Fruit fly (Drosophila melanogaster) whole organism, embryonic: ENCODE measurements around the gene CG4757.

Experiments used
- Aef1 ChIP-seq: fragments of 200-800 bp; sonication (Bioruptor generic); IDR thresholded peaks from 3 replicates; pipeline ENCODE4 v1.3.6; 2022; ENCODE audit warnings: missing biosample characterization, missing genetic modification characterization
- Atf-2 ChIP-seq: fragments of 200-800 bp; sonication (Bioruptor generic); optimal IDR thresholded peaks from 2 replicates; lab custom pipeline; 2016; ENCODE audit warnings: missing biosample characterization, missing genetic modification characterization
- BEAF-32 ChIP-seq: fragments of 200-800 bp; sonication (Bioruptor generic); optimal IDR thresholded peaks from 3 replicates; lab custom pipeline; 2017; ENCODE audit warnings: missing biosample characterization, missing genetic modification characterization, mild to moderate bottlenecking, moderate library complexity, missing genetic modification reagents
- CG10147 ChIP-seq: fragments of 200-800 bp; sonication (Bioruptor generic); optimal IDR thresholded peaks from 2 replicates; lab custom pipeline; 2019; ENCODE audit warnings: missing biosample characterization, mild to moderate bottlenecking, missing genetic modification characterization, moderate library complexity
- CG12236 ChIP-seq: fragments of 200-800 bp; sonication (Bioruptor generic); optimal IDR thresholded peaks from 2 replicates; lab custom pipeline; 2016; ENCODE audit warnings: missing biosample characterization, missing genetic modification characterization
- CG13123 ChIP-seq: fragments of 200-800 bp; sonication (Bioruptor generic); optimal IDR thresholded peaks from 2 replicates; lab custom pipeline; 2016; ENCODE audit warnings: missing biosample characterization, missing genetic modification characterization
- CG16815 ChIP-seq: fragments of 200-800 bp; sonication (Bioruptor generic); optimal IDR thresholded peaks from 3 replicates; lab custom pipeline; 2017; ENCODE audit warnings: missing biosample characterization, mild to moderate bottlenecking, missing genetic modification characterization
- CG17802 ChIP-seq: fragments of 200-800 bp; sonication (Bioruptor generic); optimal IDR thresholded peaks from 2 replicates; lab custom pipeline; 2018; ENCODE audit warnings: missing biosample characterization, mild to moderate bottlenecking, missing genetic modification characterization, moderate library complexity
- CG18476 ChIP-seq: fragments of 200-800 bp; sonication (Bioruptor generic); optimal IDR thresholded peaks from 2 replicates; lab custom pipeline; 2016; ENCODE audit warnings: missing biosample characterization, mild to moderate bottlenecking, missing genetic modification characterization
- CG18619 ChIP-seq: fragments of 200-800 bp; sonication (Bioruptor generic); optimal IDR thresholded peaks from 3 replicates; lab custom pipeline; 2017; ENCODE audit warnings: missing biosample characterization, mild to moderate bottlenecking, missing genetic modification characterization
- CG2120 ChIP-seq: fragments of 200-800 bp; sonication (Bioruptor generic); optimal IDR thresholded peaks from 3 replicates; lab custom pipeline; 2016; ENCODE audit warnings: missing biosample characterization, missing genetic modification characterization
- CG32767 ChIP-seq: fragments of 200-800 bp; sonication (Bioruptor generic); IDR thresholded peaks from 2 replicates; pipeline ENCODE4 v1.3.6; 2022; ENCODE audit warnings: missing biosample characterization, missing genetic modification characterization
- CG32772 ChIP-seq: fragments of 200-800 bp; sonication (Bioruptor generic); IDR thresholded peaks from 2 replicates; pipeline ENCODE4 v1.3.6; 2022; ENCODE audit warnings: missing biosample characterization, missing genetic modification characterization
- CG3281 ChIP-seq: fragments of 200-800 bp; sonication (Bioruptor generic); optimal IDR thresholded peaks from 3 replicates; lab custom pipeline; 2017; ENCODE audit warnings: missing biosample characterization, mild to moderate bottlenecking, missing genetic modification characterization
- CG34376 ChIP-seq: fragments of 200-800 bp; sonication (Bioruptor generic); optimal IDR thresholded peaks from 2 replicates; lab custom pipeline; 2018; ENCODE audit warnings: missing biosample characterization, mild to moderate bottlenecking, missing genetic modification characterization
- CG4820 ChIP-seq: fragments of 200-800 bp; sonication (Bioruptor generic); optimal IDR thresholded peaks from 3 replicates; lab custom pipeline; 2016; ENCODE audit warnings: missing biosample characterization, missing genetic modification characterization
- CG6272 ChIP-seq: fragments of 200-800 bp; sonication (Bioruptor generic); IDR thresholded peaks from 2 replicates; pipeline ENCODE4 v1.3.6; 2022; ENCODE audit warnings: missing biosample characterization, missing genetic modification characterization
- CG8388 ChIP-seq: fragments of 200-800 bp; sonication (Bioruptor generic); optimal IDR thresholded peaks from 2 replicates; lab custom pipeline; 2019; ENCODE audit warnings: missing biosample characterization, mild to moderate bottlenecking, missing genetic modification characterization, moderate library complexity
- CG9609 ChIP-seq: fragments of 200-800 bp; sonication (Bioruptor generic); optimal IDR thresholded peaks from 3 replicates; lab custom pipeline; 2016; ENCODE audit warnings: missing biosample characterization, missing genetic modification characterization
- Dref ChIP-seq: fragments of 200-800 bp; sonication (Bioruptor generic); IDR thresholded peaks from 2 replicates; pipeline ENCODE4 v1.3.6; 2022; ENCODE audit warnings: missing biosample characterization, missing genetic modification characterization
- HmgZ ChIP-seq: fragments of 200-800 bp; sonication (Bioruptor generic); optimal IDR thresholded peaks from 2 replicates; lab custom pipeline; 2018; ENCODE audit warnings: missing biosample characterization, mild to moderate bottlenecking, missing genetic modification characterization
- Med ChIP-seq: fragments of 200-800 bp; sonication (Bioruptor generic); peaks from one replicate; lab custom pipeline; 2016; ENCODE audit warnings: missing biosample characterization, missing genetic modification characterization, mild to moderate bottlenecking, inconsistent platforms, moderate library complexity
- Opbp ChIP-seq: fragments of 200-800 bp; sonication (Bioruptor generic); IDR thresholded peaks from 3 replicates; pipeline ENCODE4 v1.3.6; 2022; ENCODE audit warnings: missing biosample characterization, missing genetic modification characterization; ENCODE audit not compliant: partially characterized antibody
- PHDP ChIP-seq: fragments of 200-800 bp; sonication (Bioruptor generic); optimal IDR thresholded peaks from 3 replicates; lab custom pipeline; 2018; ENCODE audit warnings: missing biosample characterization, mild to moderate bottlenecking, missing genetic modification characterization, moderate library complexity
- Ravus ChIP-seq: fragments of 200-800 bp; sonication (Bioruptor generic); IDR thresholded peaks from 2 replicates; pipeline ENCODE4 v1.3.6; 2022; ENCODE audit warnings: missing biosample characterization, missing genetic modification characterization
- Trl ChIP-seq, 3 experiments: fragments of >200 bp in 2 of 3; fragments of 200-800 bp in 1 of 3; sonication (Bioruptor generic) in 1 of 3; optimal IDR thresholded peaks; 2 replicates in 1 of 3; 3 replicates in 2 of 3; lab custom pipeline; 2016 to 2017; ENCODE audit warnings: missing biosample characterization in 1 of 3, missing genetic modification characterization in 1 of 3
- YL-1 ChIP-seq: fragments of 200-800 bp; sonication (Bioruptor generic); optimal IDR thresholded peaks from 3 replicates; lab custom pipeline; 2017; ENCODE audit warnings: missing biosample characterization, mild to moderate bottlenecking, missing genetic modification characterization
- ap ChIP-seq: fragments of 200-800 bp; sonication (Bioruptor generic); IDR thresholded peaks from 2 replicates; pipeline ENCODE4 v1.3.6; 2022; ENCODE audit warnings: missing biosample characterization, missing genetic modification characterization
- ci ChIP-seq: fragments of 200-800 bp; sonication (Bioruptor generic); IDR thresholded peaks from 3 replicates; pipeline ENCODE4 v1.3.6; 2022; ENCODE audit warnings: missing biosample characterization, missing genetic modification characterization
- dan ChIP-seq: fragments of 200-800 bp; sonication (Bioruptor generic); IDR thresholded peaks from 2 replicates; pipeline ENCODE4 v1.3.6; 2022; ENCODE audit warnings: missing biosample characterization, missing genetic modification characterization
- ems ChIP-seq: fragments of 200-800 bp; sonication (Bioruptor generic); optimal IDR thresholded peaks from 3 replicates; lab custom pipeline; 2016; ENCODE audit warnings: missing biosample characterization, missing genetic modification characterization
- exex ChIP-seq: fragments of 200-800 bp; sonication (Bioruptor generic); optimal IDR thresholded peaks from 4 replicates; lab custom pipeline; 2018; ENCODE audit warnings: missing biosample characterization, mild to moderate bottlenecking, missing genetic modification characterization, moderate library complexity
- grn ChIP-seq: fragments of 200-800 bp; sonication (Bioruptor generic); optimal IDR thresholded peaks from 3 replicates; lab custom pipeline; 2017; ENCODE audit warnings: missing biosample characterization, missing genetic modification characterization
- gro ChIP-seq: fragments of 200-800 bp; sonication (Bioruptor generic); optimal IDR thresholded peaks from 2 replicates; lab custom pipeline; 2016; ENCODE audit warnings: missing biosample characterization, missing genetic modification characterization
- kni ChIP-seq: fragments of 200-800 bp; sonication (Bioruptor generic); optimal IDR thresholded peaks from 3 replicates; lab custom pipeline; 2017; ENCODE audit warnings: mild to moderate bottlenecking, missing biosample characterization, missing genetic modification reagents, missing genetic modification characterization
- lab ChIP-seq: fragments of 200-800 bp; sonication (Bioruptor generic); optimal IDR thresholded peaks from 3 replicates; lab custom pipeline; 2017; ENCODE audit warnings: missing biosample characterization, missing genetic modification characterization, mild to moderate bottlenecking, moderate library complexity, missing genetic modification reagents
- mirr ChIP-seq: fragments of 200-800 bp; sonication (Bioruptor generic); optimal IDR thresholded peaks from 3 replicates; lab custom pipeline; 2018; ENCODE audit warnings: missing biosample characterization, mild to moderate bottlenecking, missing genetic modification characterization
- nerfin-2 ChIP-seq: fragments of 200-800 bp; sonication (Bioruptor generic); IDR thresholded peaks from 2 replicates; pipeline ENCODE4 v1.3.6; 2022; ENCODE audit warnings: missing biosample characterization, missing genetic modification characterization; ENCODE audit not compliant: partially characterized antibody
- otp ChIP-seq: fragments of 200-800 bp; sonication (Bioruptor generic); IDR thresholded peaks from 3 replicates; pipeline ENCODE4, ENCODE4 v1.3.6; 2022; ENCODE audit warnings: missing biosample characterization, missing genetic modification characterization
- p53 ChIP-seq: fragments of 200-800 bp; sonication (Bioruptor generic); optimal IDR thresholded peaks from 2 replicates; lab custom pipeline; 2016; ENCODE audit warnings: missing biosample characterization, missing genetic modification characterization
- sima ChIP-seq: fragments of 200-800 bp; sonication (Bioruptor generic); optimal IDR thresholded peaks from 2 replicates; lab custom pipeline; 2016; ENCODE audit warnings: missing biosample characterization, missing genetic modification characterization
- slou ChIP-seq: fragments of 200-800 bp; sonication (Bioruptor generic); optimal IDR thresholded peaks from 3 replicates; lab custom pipeline; 2016; ENCODE audit warnings: missing biosample characterization, missing genetic modification characterization
- sna ChIP-seq: fragments of 200-800 bp; sonication (Bioruptor generic); IDR thresholded peaks from 2 replicates; pipeline ENCODE4 v1.3.6; 2022; ENCODE audit warnings: missing biosample characterization, missing genetic modification characterization; ENCODE audit not compliant: partially characterized antibody
- sug ChIP-seq: fragments of 200-800 bp; optimal IDR thresholded peaks from 2 replicates; lab custom pipeline; 2019; ENCODE audit warnings: missing biosample characterization, mild to moderate bottlenecking, missing genetic modification characterization, moderate library complexity
- toy ChIP-seq: fragments of 200-800 bp; sonication (Bioruptor generic); IDR thresholded peaks from 2 replicates; pipeline ENCODE4 v1.3.6; 2022; ENCODE audit warnings: missing biosample characterization, missing genetic modification characterization
- zfh1 ChIP-seq: fragments of 200-800 bp; sonication (Bioruptor generic); IDR thresholded peaks from 3 replicates; pipeline ENCODE4 v1.3.6; 2022; ENCODE audit warnings: missing biosample characterization, missing genetic modification characterization
- zfh2 ChIP-seq: fragments of 200-800 bp; sonication (Bioruptor generic); optimal IDR thresholded peaks from 2 replicates; lab custom pipeline; 2016; ENCODE audit warnings: missing biosample characterization, missing genetic modification characterization

CG4757 gene

DNA sequence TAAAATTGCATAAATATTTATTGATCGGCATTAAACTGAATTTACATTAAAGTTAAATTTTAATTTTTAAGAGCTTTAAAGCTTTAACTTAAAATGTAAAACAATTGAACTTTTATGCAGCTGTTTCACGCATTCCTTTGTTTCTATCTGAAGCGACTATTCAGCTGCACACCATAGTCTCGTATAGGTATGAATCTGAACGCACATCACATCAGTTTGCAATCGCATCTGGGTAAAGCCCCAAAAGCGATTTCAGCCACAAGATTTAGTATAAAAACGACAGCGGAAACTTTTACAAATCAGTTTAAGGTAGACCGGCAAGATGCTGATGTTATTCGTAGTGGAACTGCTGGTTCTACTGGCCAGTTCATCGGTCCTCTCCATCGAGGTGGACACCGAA lies at the start of gene CG4757:
Gene CG4757, plus strand, starts transcription at position 301 of the 400 bp plus-strand sequence.
- TF ChIP-seq nerfin-2 (GFP tag; lab: Robert Waterston, UW) (no peak), CG9609 (GFP tag; lab: Kevin White, UChicago) (no peak), Aef1 (GFP tag; lab: Robert Waterston, UW) (no peak), otp (GFP tag; lab: Robert Waterston, UW) (no peak), Dref (GFP tag; lab: Robert Waterston, UW) (no peak), CG10147 (no peak), CG12236 (GFP tag; lab: Kevin White, UChicago) (no peak), ems (GFP tag; lab: Kevin White, UChicago) (no peak), p53 (no peak), PHDP (tag; lab: Kevin White, UChicago) (no peak), CG16815 (GFP tag; lab: Kevin White, UChicago) (no peak), sna (GFP tag; lab: Robert Waterston, UW) (no peak), Ravus (GFP tag; lab: Robert Waterston, UW) (no peak), zfh2 (GFP tag; lab: Kevin White, UChicago) (no peak)
- TF ChIP-seq, all 482 proteins: peak for 0

DNA sequence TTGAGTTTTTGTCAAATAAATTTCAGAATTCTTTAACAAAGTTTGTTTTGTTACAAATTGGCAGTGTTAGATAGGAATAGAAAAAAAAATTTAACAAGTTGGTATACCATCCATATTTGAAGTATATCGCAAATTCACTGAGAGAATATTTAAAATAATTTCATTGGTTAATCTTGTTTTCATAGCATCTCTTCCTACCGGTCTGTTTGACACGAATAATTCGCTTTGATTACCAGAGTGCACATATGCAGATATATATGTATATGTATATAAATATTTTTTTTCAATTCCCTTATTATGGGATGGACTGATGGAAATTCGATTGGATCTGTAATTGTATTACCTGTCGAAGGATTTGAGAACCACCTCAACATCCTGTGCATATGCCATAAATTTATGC lies 45.4 kb upstream of the CG4757 start, which contains the start of gene SdhCL:
Gene SdhCL, minus strand, starts transcription at position 101 of the 400 bp plus-strand sequence.
- TF ChIP-seq CG2120 (GFP tag; lab: Kevin White, UChicago) (no peak), ci (no peak), kni (no peak), zfh1 (GFP tag; lab: Robert Waterston, UW) (no peak), CG32767 (GFP tag; lab: Robert Waterston, UW) (no peak)
- TF ChIP-seq, all 482 proteins: peak for 0

DNA sequence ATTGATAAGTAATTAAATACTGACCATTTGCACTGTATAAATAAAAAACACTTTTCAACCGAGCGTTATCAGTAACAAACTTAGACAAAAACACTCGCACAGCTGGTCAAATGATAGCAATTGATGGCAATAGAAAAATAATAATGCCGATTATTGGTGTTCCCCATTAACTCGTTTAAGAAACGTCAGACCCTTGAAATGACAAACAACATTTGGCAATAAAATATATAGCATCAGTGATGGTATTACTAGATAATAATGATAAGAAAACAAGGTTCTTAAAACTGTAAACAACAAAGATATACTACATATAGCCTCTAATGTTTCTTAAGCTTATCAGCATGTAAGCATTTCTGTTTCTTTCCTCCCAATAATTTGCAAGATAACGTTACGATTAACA lies 34.6 kb upstream of the CG4757 start:
- TF ChIP-seq CG18619 (GFP tag; lab: Kevin White, UChicago) (no peak), CG4820 (no peak), Med (no peak), CG8388 (GFP tag; lab: Kevin White, UChicago) (no peak), sima (GFP tag; lab: Kevin White, UChicago) (no peak), Ravus (GFP tag; lab: Robert Waterston, UW) (no peak), sug (tag; lab: Kevin White, UChicago) (peak; percentile 57), mirr (GFP tag; lab: Kevin White, UChicago) (peak; percentile 42), ap (GFP tag; lab: Robert Waterston, UW) (no peak), CG17802 (tag; lab: Kevin White, UChicago) (no peak), CG34376 (GFP tag; lab: Kevin White, UChicago) (peak; percentile 70), HmgZ (tag; lab: Kevin White, UChicago) (peak; percentile 7), CG18476 (no peak), slou (GFP tag; lab: Kevin White, UChicago) (no peak), exex (peak; percentile 95), CG3281 (GFP tag; lab: Kevin White, UChicago) (peak; percentile 8), gro (GFP tag; lab: Kevin White, UChicago) (no peak), grn (GFP tag; lab: Kevin White, UChicago) (peak; percentile 20)

DNA sequence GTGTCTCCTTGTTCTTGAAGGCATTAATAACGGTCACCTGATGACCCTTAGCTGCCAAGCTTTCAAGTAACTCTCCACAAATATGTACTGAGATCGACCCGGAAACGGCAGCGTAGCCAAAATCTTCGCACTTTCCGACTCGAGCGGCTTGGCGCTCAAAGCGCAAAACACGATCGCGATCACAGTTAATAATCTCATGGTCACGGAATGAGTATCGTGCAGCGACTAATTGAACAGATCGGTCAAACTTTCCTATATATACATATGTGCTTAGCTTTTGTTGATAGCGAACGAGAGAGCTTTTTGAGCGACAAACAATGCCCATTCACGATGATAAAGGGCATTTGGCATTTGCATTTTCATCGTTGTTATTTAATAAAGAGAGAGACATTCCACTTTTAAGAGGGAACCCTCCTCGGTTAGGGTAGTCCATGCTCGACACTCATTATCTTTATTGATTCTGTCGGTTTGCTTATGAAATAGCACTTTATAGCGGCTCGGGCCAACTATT lies 32.8 kb upstream of the CG4757 start, which contains the start of gene Ugt35C1:
Gene Ugt35C1, minus strand, starts transcription at position 213 of the 511 bp plus-strand sequence.
- TF ChIP-seq CG6272 (GFP tag; lab: Robert Waterston, UW) (no peak), toy (GFP tag; lab: Robert Waterston, UW) (no peak), lab (GFP tag; lab: Kevin White, UChicago) (peak; percentile 16), PHDP (tag; lab: Kevin White, UChicago) (no peak), YL-1 (no peak), Opbp (GFP tag; lab: Robert Waterston, UW) (no peak), CG32772 (GFP tag; lab: Robert Waterston, UW) (no peak), BEAF-32 (GFP tag; lab: Kevin White, UChicago) (no peak), Trl (optimal IDR thresholded peaks at IDR 0.05; lab: Kevin White, UChicago) (peak in 1 of 2 experiments; percentile 15), Trl (GFP tag; optimal IDR thresholded peaks at IDR 0.05; lab: Kevin White, UChicago) (no peak), Atf-2 (GFP tag; lab: Kevin White, UChicago) (no peak), CG13123 (GFP tag; lab: Kevin White, UChicago) (no peak), exex (peak; percentile 46), dan (GFP tag; lab: Robert Waterston, UW) (no peak)
